Worm (Caenorhabditis elegans) whole organism, L4/young adult: ENCODE data around the gene crn-3.

Experiments used
- dao-5 ChIP-seq: sonication (generic microtip); optimal IDR thresholded peaks from 2 replicates; lab custom pipeline; 2016; ENCODE audit warnings: missing genotype, missing genetic modification characterization, moderate library complexity, missing compliant biosample characterization
- him-1 ChIP-seq: sonication (generic microtip); optimal IDR thresholded peaks from 2 replicates; lab custom pipeline; 2016; ENCODE audit warnings: missing genotype, missing genetic modification reagents, missing genetic modification characterization, missing compliant biosample characterization

ce11 chrII:10627963-10628362, 40.1 kb downstream of the crn-3 start, which contains the start of gene M28.8:
- no peak for TF ChIP-seq him-1
- no peak for TF ChIP-seq dao-5 (tag; lab: Kevin White, UChicago)
